Worm (Caenorhabditis elegans) whole organism, L4 larva: Measurements from ENCODE around the gene mics-1.
A peak's percentile ranks its signal among the peaks of the same experiment; 100 is the strongest.

Source experiments
- D1046.2 ChIP-seq: fragments of 200-800 bp; sonication (Bioruptor generic); IDR thresholded peaks from 2 replicates; pipeline ENCODE4 v1.3.6; 2022; ENCODE audit warnings: missing genetic modification characterization, missing compliant biosample characterization
- F10B5.3 ChIP-seq: sonication (generic microtip); optimal IDR thresholded peaks from 2 replicates; lab custom pipeline; 2016; ENCODE audit warnings: mild to moderate bottlenecking, missing genetic modification characterization, missing compliant biosample characterization
- R02D3.7 ChIP-seq: fragments of 150-350 bp; sonication (generic microtip); optimal IDR thresholded peaks from 3 replicates; lab custom pipeline; 2014; ENCODE audit warnings: missing biosample characterization, missing genetic modification characterization
- T20F7.1 ChIP-seq: fragments of 200-800 bp; sonication (Bioruptor generic); optimal IDR thresholded peaks from 2 replicates; lab custom pipeline; 2018; ENCODE audit warnings: mild to moderate bottlenecking, missing genetic modification characterization, missing compliant biosample characterization
- T26A8.4 ChIP-seq: fragments of 200-800 bp; sonication (Bioruptor generic); IDR thresholded peaks from 2 replicates; pipeline ENCODE4 v1.3.6; 2022; ENCODE audit warnings: missing genetic modification characterization, missing compliant biosample characterization
- ZK546.5 ChIP-seq, 2 experiments: sonication (generic microtip); optimal IDR thresholded peaks; 2 replicates each; lab custom pipeline; 2017; ENCODE audit warnings: missing biosample characterization in 2 of 2, missing genetic modification characterization in 2 of 2
- attf-4 ChIP-seq: sonication (generic microtip); optimal IDR thresholded peaks from 3 replicates; lab custom pipeline; 2017; ENCODE audit warnings: missing biosample characterization, missing genetic modification characterization
- ceh-44 ChIP-seq: fragments of 200-800 bp; sonication (Bioruptor generic); IDR thresholded peaks from 2 replicates; pipeline ENCODE4 v1.3.6; 2022; ENCODE audit warnings: missing genetic modification reagents, missing genetic modification characterization, missing compliant biosample characterization
- ces-1 ChIP-seq: fragments of 150-350 bp; sonication (generic microtip); optimal IDR thresholded peaks from 4 replicates; lab custom pipeline; 2014; ENCODE audit warnings: missing biosample characterization, missing genetic modification reagents, missing genetic modification characterization
- daf-16 ChIP-seq, 3 experiments: sonication (generic microtip); optimal IDR thresholded peaks; 2 replicates each; lab custom pipeline; 2016 to 2017; ENCODE audit warnings: missing genetic modification characterization in 3 of 3, missing genetic modification reagents in 3 of 3, mild to moderate bottlenecking in 2 of 3, missing compliant biosample characterization in 2 of 3, missing biosample characterization in 1 of 3, moderate library complexity in 1 of 3
- gei-8 ChIP-seq: fragments of 200-800 bp; sonication (Bioruptor generic); optimal IDR thresholded peaks from 2 replicates; lab custom pipeline; 2018; ENCODE audit warnings: mild to moderate bottlenecking, missing genetic modification characterization, missing compliant biosample characterization
- hmg-1.1 ChIP-seq: fragments of 200-800 bp; sonication (Bioruptor generic); IDR thresholded peaks from 2 replicates; pipeline ENCODE4 v1.3.6; 2022; ENCODE audit warnings: missing genetic modification reagents, missing genetic modification characterization, missing compliant biosample characterization
- jun-1 ChIP-seq: fragments of 150-350 bp; optimal IDR thresholded peaks from 2 replicates; lab custom pipeline; 2014; ENCODE audit warnings: missing biosample characterization, missing genetic modification reagents, missing genetic modification characterization
- lin-13 ChIP-seq: fragments of 150-350 bp; optimal IDR thresholded peaks from 2 replicates; lab custom pipeline; 2014; ENCODE audit warnings: missing biosample characterization, missing genetic modification reagents, missing genetic modification characterization
- lin-38 ChIP-seq: fragments of 200-800 bp; sonication (Bioruptor generic); IDR thresholded peaks from 2 replicates; pipeline ENCODE4 v1.3.6; 2022; ENCODE audit warnings: missing genetic modification reagents, missing genetic modification characterization, missing compliant biosample characterization
- lin-39 ChIP-seq: fragments of 150-350 bp; optimal IDR thresholded peaks from 2 replicates; lab custom pipeline; 2014; ENCODE audit warnings: missing biosample characterization, missing genetic modification reagents, missing genetic modification characterization
- madf-9 ChIP-seq: fragments of 200-800 bp; sonication (Bioruptor generic); conservative IDR thresholded peaks from 2 replicates; pipeline ENCODE4 v1.3.6; 2022; ENCODE audit warnings: missing genetic modification reagents, missing genetic modification characterization, missing compliant biosample characterization
- mdl-1 ChIP-seq, 2 experiments: fragments of 150-350 bp in 1 of 2; sonication (generic microtip) in 1 of 2; optimal IDR thresholded peaks; 2 replicates each; lab custom pipeline; 2014 to 2017; ENCODE audit warnings: missing biosample characterization in 2 of 2, missing genetic modification characterization in 2 of 2
- nhr-102 ChIP-seq: sonication (generic microtip); optimal IDR thresholded peaks from 2 replicates; lab custom pipeline; 2016; ENCODE audit warnings: mild to moderate bottlenecking, missing genetic modification characterization, moderate library complexity, missing compliant biosample characterization
- nhr-11 ChIP-seq: fragments of 150-350 bp; optimal IDR thresholded peaks from 2 replicates; lab custom pipeline; 2014; ENCODE audit warnings: missing biosample characterization, missing genetic modification characterization
- nhr-111 ChIP-seq: fragments of 200-800 bp; sonication (Bioruptor generic); optimal IDR thresholded peaks from 2 replicates; lab custom pipeline; 2018; ENCODE audit warnings: mild to moderate bottlenecking, missing genetic modification characterization, missing compliant biosample characterization
- nhr-237 ChIP-seq: sonication (generic microtip); optimal IDR thresholded peaks from 2 replicates; lab custom pipeline; 2017; ENCODE audit warnings: missing biosample characterization, missing genetic modification characterization
- nhr-25 ChIP-seq: sonication (generic microtip); optimal IDR thresholded peaks from 2 replicates; lab custom pipeline; 2017; ENCODE audit warnings: missing genetic modification characterization, mild to moderate bottlenecking, missing compliant biosample characterization, antibody characterized with exemption, moderate library complexity, borderline replicate concordance; ENCODE audit not compliant: insufficient read depth
- nhr-28 ChIP-seq: fragments of 150-350 bp; optimal IDR thresholded peaks from 2 replicates; lab custom pipeline; 2014; ENCODE audit warnings: missing biosample characterization, missing genetic modification characterization
- nhr-41 ChIP-seq: fragments of 200-800 bp; sonication (Bioruptor generic); IDR thresholded peaks from 2 replicates; pipeline ENCODE4 v1.3.6; 2022; ENCODE audit warnings: missing genetic modification reagents, missing genetic modification characterization, missing compliant biosample characterization
- nhr-6 ChIP-seq: fragments of 150-350 bp; optimal IDR thresholded peaks from 2 replicates; lab custom pipeline; 2014; ENCODE audit warnings: missing biosample characterization, missing genetic modification characterization
- nhr-77 ChIP-seq: fragments of 150-350 bp; optimal IDR thresholded peaks from 2 replicates; lab custom pipeline; 2014; ENCODE audit warnings: missing biosample characterization, missing genetic modification characterization
- pqm-1 ChIP-seq: sonication (generic microtip); optimal IDR thresholded peaks from 2 replicates; lab custom pipeline; 2017; ENCODE audit warnings: missing biosample characterization, missing genetic modification characterization
- set-16 ChIP-seq: fragments of 200-800 bp; sonication (Bioruptor generic); IDR thresholded peaks from 2 replicates; pipeline ENCODE4 v1.3.6; 2022; ENCODE audit warnings: missing genetic modification reagents, missing genetic modification characterization, missing compliant biosample characterization
- spr-3 ChIP-seq: fragments of 200-800 bp; sonication (Bioruptor generic); optimal IDR thresholded peaks from 2 replicates; lab custom pipeline; 2018; ENCODE audit warnings: mild to moderate bottlenecking, missing genetic modification characterization, missing compliant biosample characterization
- unc-130 ChIP-seq: sonication (generic microtip); optimal IDR thresholded peaks from 2 replicates; lab custom pipeline; 2016; ENCODE audit warnings: missing genetic modification reagents, missing genetic modification characterization, missing compliant biosample characterization
- unc-62 ChIP-seq, 3 experiments: fragments of 150-350 bp in 1 of 3; sonication (generic microtip); optimal IDR thresholded peaks in 2 of 3; peaks in 1 of 3; 1 replicate in 1 of 3; 2 replicates in 2 of 3; lab custom pipeline; 2014 to 2017; ENCODE audit warnings: missing biosample characterization in 3 of 3, missing genetic modification characterization in 3 of 3, missing genetic modification reagents in 3 of 3, missing genotype in 1 of 3
- zag-1 ChIP-seq: fragments of 150-350 bp; optimal IDR thresholded peaks from 2 replicates; lab custom pipeline; 2014; ENCODE audit warnings: missing biosample characterization, missing genetic modification characterization
- ztf-7 ChIP-seq: fragments of 150-350 bp; optimal IDR thresholded peaks from 2 replicates; lab custom pipeline; 2014; ENCODE audit warnings: missing biosample characterization, missing genetic modification characterization

Gene mics-1

DNA sequence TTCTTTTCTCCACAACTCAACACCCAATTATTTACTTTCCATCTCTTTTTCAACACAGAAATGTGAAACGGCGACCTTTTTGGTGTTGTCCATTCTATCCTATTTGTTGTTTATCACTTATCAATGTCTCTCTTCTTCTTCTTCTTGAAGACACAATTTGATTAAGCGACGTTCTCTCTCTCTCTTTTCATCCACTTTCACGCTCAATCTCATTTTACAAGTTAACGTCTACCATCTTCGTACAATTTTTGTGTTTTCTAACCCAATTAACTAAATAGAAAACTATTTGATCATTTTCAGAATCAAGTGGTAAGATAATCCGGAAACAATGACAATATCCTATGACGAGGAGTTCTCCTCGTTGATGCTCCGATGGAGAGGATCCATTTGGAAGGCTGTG lies 20.4 kb downstream of the mics-1 start, which contains the start of gene best-14:
TSS of gene best-14 (plus strand) at position 301 of the 400 bp plus-strand sequence.
- TF ChIP-seq unc-62 (GFP tag; optimal IDR thresholded peaks at IDR 0.05 in 1 of 2; lab: Kevin White, UChicago) (peak in 1 of 2 experiments; percentile 34), unc-62 (tag; optimal IDR thresholded peaks at IDR 0.05; lab: Kevin White, UChicago) (no peak), nhr-11 (no peak)

DNA sequence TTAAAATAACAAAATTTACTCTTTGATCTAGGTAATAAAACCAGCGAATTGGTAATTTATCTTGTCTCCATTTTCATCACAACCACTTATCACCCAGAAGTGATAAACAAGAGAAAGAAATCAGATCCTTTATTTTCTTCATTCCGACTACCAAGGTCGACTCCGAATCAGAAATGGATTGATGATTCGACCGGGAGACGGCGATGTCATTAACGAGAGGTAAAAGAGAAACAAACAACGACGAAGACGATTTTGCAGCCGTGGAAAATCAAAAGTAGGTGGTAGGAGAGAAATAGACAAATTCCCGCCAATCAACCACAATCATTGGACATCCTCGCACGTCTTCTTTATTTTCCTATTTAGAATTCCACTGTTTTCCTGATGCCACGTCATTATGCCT lies 21.0 kb downstream of the mics-1 start:
- no peak for TF ChIP-seq attf-4
- no peak for TF ChIP-seq hmg-1.1 (GFP tag; lab: Robert Waterston, UW)
- peak; percentile 49 for TF ChIP-seq nhr-28
- TF ChIP-seq nhr-237, result no peak
- TF ChIP-seq nhr-111, result no peak

DNA sequence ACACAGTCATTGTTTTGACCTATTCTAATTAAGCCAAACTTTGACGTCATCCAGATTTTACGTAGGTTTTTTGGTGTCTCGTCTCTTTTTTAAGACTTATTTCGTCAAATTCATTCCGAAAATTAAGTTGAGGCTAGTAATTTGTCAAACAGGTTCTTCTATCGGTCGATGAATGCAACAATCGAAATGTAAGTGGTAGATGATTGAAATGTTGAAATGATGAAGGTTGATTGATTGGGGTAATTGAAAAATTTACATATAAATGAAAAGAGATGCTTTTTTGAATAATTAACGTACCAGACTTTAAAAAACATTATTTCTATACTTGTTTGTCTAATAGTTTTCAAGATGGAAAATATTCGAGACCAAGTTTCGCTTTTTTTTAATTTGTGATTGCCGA lies 21.8 kb downstream of the mics-1 start:
- TF ChIP-seq D1046.2 (GFP tag; lab: Robert Waterston, UW) (no peak), nhr-25 (tag; lab: Kevin White, UChicago) (no peak), unc-62 (GFP tag; optimal IDR thresholded peaks at IDR 0.05 in 1 of 2; lab: Kevin White, UChicago) (peak in 1 of 2 experiments; percentile 85), unc-62 (tag; optimal IDR thresholded peaks at IDR 0.05; lab: Kevin White, UChicago) (no peak), lin-38 (no peak)

DNA sequence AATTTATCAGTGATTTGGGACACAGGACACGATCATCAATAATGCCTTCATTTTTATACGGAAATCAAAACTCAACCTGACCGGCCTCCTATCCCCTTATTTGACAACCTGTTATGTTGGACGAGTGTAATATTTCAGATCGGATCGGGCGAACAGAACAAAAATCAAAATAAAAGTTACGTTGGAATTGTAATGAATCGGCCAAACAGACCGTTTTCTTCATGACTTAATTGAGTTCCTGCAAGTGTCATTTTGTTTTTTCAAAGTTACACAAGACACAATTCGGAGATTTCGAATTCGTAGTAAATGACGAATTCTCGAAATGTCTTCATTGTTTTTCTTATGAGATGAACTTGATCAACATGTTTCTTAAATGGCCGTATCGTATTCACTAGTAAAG lies 22.9 kb downstream of the mics-1 start, which contains the start of gene F32G8.3:
TSS of gene F32G8.3 (minus strand) at position 101 of the 400 bp plus-strand sequence.
- no peak for TF ChIP-seq T26A8.4 (GFP tag; lab: Robert Waterston, UW)
- TF ChIP-seq madf-9, result no peak
- TF ChIP-seq hmg-1.1 (GFP tag; lab: Robert Waterston, UW), result no peak
- no peak for TF ChIP-seq mdl-1 (tag; optimal IDR thresholded peaks at IDR 0.05; lab: Kevin White, UChicago)
- TF ChIP-seq lin-13, result no peak
- TF ChIP-seq jun-1, result no peak
- TF ChIP-seq ztf-7, result no peak
- TF ChIP-seq ces-1 (GFP tag; lab: Kevin White, UChicago), result no peak
- TF ChIP-seq spr-3, result no peak
- TF ChIP-seq nhr-41 (GFP tag; lab: Robert Waterston, UW), result no peak
- TF ChIP-seq pqm-1 (tag; lab: Kevin White, UChicago), result no peak
- TF ChIP-seq F10B5.3 (tag; lab: Kevin White, UChicago), result no peak
- TF ChIP-seq R02D3.7 (tag; lab: Kevin White, UChicago), result no peak
- no peak for TF ChIP-seq zag-1 (tag; lab: Kevin White, UChicago)
- no peak for TF ChIP-seq gei-8 (GFP tag; lab: Kevin White, UChicago)
- no peak for TF ChIP-seq unc-130 (GFP tag; lab: Kevin White, UChicago)
- TF ChIP-seq T20F7.1, result no peak

DNA sequence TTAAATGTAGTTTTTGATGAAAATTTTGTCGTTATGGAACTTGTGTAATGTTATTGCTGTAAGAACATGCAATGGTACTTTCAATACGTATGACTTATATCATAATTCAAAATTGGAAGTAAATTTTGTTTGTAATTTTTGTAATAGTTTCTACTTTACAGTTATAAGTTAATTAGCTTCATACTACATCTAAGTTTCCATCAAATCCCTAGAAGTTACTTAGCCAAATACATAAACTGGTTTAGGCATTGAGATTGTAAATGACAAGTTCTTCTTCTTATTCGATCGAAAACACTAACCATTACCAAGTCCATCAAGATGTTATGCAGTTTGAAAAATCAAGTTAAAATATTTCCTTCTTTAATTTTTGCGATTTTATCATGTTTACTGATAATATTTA lies 28.4 kb downstream of the mics-1 start, which contains the start of gene F32G8.2:
TSS of gene F32G8.2 (plus strand) at position 301 of the 400 bp plus-strand sequence.
- TF ChIP-seq hmg-1.1 (GFP tag; lab: Robert Waterston, UW) (no peak), nhr-102 (tag; lab: Kevin White, UChicago) (no peak), D1046.2 (GFP tag; lab: Robert Waterston, UW) (no peak), ZK546.5 (tag; optimal IDR thresholded peaks at IDR 0.05; lab: Kevin White, UChicago) (no peak)

DNA sequence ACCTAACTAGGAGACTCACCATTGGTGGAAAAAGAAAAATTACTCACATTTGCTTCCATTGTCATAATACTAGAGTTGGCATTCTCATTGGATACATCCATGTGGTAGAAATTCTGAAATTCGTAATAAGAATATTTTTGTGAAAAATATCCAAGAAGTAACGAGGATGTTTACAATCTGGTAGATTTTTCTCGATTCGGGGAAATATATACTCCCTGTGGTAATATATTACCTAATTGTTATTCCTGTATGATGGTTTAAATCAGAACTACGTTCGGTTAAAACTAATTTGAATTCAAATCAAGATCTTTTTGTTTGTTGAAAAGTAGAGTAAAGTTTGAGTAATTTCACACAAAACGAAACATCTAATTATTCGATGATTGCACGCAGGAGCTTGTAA lies 29.1 kb downstream of the mics-1 start, which contains the start of gene srd-34:
TSS of gene srd-34 (minus strand) at position 101 of the 400 bp plus-strand sequence.
- TF ChIP-seq F10B5.3 (tag; lab: Kevin White, UChicago), result no peak
- TF ChIP-seq set-16 (GFP tag; lab: Robert Waterston, UW), result no peak

DNA sequence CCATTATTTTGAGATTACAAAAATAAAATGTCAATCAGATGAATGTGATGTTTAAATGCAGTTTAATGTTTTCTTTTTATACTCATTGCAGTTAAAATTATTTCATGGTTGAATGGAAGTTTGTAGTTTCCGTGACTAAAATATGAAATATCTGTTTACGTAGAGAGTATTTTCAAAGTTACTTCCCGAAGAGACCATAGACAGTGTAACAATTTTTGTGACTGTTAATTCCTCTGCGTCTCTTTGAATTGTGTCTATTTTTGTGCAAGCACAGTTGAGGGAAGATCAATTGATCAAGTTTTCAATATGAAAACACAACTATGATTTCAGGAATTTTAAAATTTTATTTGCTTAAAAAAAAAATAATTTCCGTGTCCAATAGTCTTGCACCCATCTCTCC lies 31.4 kb downstream of the mics-1 start, which contains the start of gene F25D1.5:
TSS of gene F25D1.5 (minus strand) at position 35 of the 400 bp plus-strand sequence.
- TF ChIP-seq daf-16 (GFP tag; optimal IDR thresholded peaks at IDR 0.05; lab: Kevin White, UChicago), result no peak
- peak; percentile 90 for TF ChIP-seq daf-16 (tag; optimal IDR thresholded peaks at IDR 0.05; lab: Kevin White, UChicago)
- TF ChIP-seq nhr-77, result peak; percentile 98
- peak; percentile 98 for TF ChIP-seq nhr-28
- no peak for TF ChIP-seq ceh-44 (GFP tag; lab: Robert Waterston, UW)
- no peak for TF ChIP-seq lin-39 (tag; lab: Kevin White, UChicago)
- no peak for TF ChIP-seq nhr-6 (tag; lab: Kevin White, UChicago)
